Fruit fly (Drosophila melanogaster) whole organism, embryonic: ENCODE results near the gene CG4074.
A peak's percentile ranks its signal among the peaks of the same experiment; 100 is the strongest.

Source experiments
- Bdp1 ChIP-seq: fragments of 200-800 bp; sonication (Bioruptor generic); optimal IDR thresholded peaks from 3 replicates; lab custom pipeline; 2016; ENCODE audit warnings: missing biosample characterization, missing genetic modification characterization
- CG10209 ChIP-seq: fragments of 200-800 bp; sonication (Bioruptor generic); optimal IDR thresholded peaks from 3 replicates; lab custom pipeline; 2017; ENCODE audit warnings: missing biosample characterization, mild to moderate bottlenecking, missing genetic modification characterization, missing genetic modification reagents
- CG11504 ChIP-seq: fragments of 200-800 bp; sonication (Bioruptor generic); optimal IDR thresholded peaks from 3 replicates; lab custom pipeline; 2019; ENCODE audit warnings: missing biosample characterization, mild to moderate bottlenecking, missing genetic modification characterization, moderate library complexity
- CG11696 ChIP-seq: fragments of 200-800 bp; sonication (Bioruptor generic); IDR thresholded peaks from 2 replicates; pipeline ENCODE4 v1.3.6; 2022; ENCODE audit warnings: missing biosample characterization, missing genetic modification characterization
- CG12071 ChIP-seq: fragments of 200-800 bp; sonication (Bioruptor generic); optimal IDR thresholded peaks from 3 replicates; lab custom pipeline; 2018; ENCODE audit warnings: missing biosample characterization, mild to moderate bottlenecking, missing genetic modification characterization
- CG12299 ChIP-seq: fragments of 200-800 bp; sonication (Bioruptor generic); optimal IDR thresholded peaks from 2 replicates; lab custom pipeline; 2018; ENCODE audit warnings: missing biosample characterization, mild to moderate bottlenecking, missing genetic modification characterization
- CG13287 ChIP-seq: fragments of 200-800 bp; sonication (Bioruptor generic); IDR thresholded peaks from 2 replicates; pipeline ENCODE4 v1.3.6; 2022; ENCODE audit warnings: missing biosample characterization, missing genetic modification characterization; ENCODE audit not compliant: partially characterized antibody
- CG13424 ChIP-seq: fragments of 200-800 bp; sonication (Bioruptor generic); optimal IDR thresholded peaks from 2 replicates; lab custom pipeline; 2019; ENCODE audit warnings: missing biosample characterization, mild to moderate bottlenecking, missing genetic modification characterization, moderate library complexity
- CG18476 ChIP-seq: fragments of 200-800 bp; sonication (Bioruptor generic); optimal IDR thresholded peaks from 2 replicates; lab custom pipeline; 2016; ENCODE audit warnings: missing biosample characterization, mild to moderate bottlenecking, missing genetic modification characterization
- CG18619 ChIP-seq: fragments of 200-800 bp; sonication (Bioruptor generic); optimal IDR thresholded peaks from 3 replicates; lab custom pipeline; 2017; ENCODE audit warnings: missing biosample characterization, mild to moderate bottlenecking, missing genetic modification characterization
- CG2116 ChIP-seq: fragments of 200-800 bp; sonication (Bioruptor generic); optimal IDR thresholded peaks from 3 replicates; lab custom pipeline; 2018; ENCODE audit warnings: missing biosample characterization, mild to moderate bottlenecking, missing genetic modification characterization
- CG2199 ChIP-seq: fragments of 200-800 bp; sonication (Bioruptor generic); IDR thresholded peaks from 3 replicates; pipeline ENCODE4 v1.3.6; 2022; ENCODE audit warnings: missing biosample characterization, missing genetic modification characterization
- CG2875 ChIP-seq: fragments of 200-800 bp; sonication (Bioruptor generic); optimal IDR thresholded peaks from 2 replicates; lab custom pipeline; 2017; ENCODE audit warnings: missing biosample characterization, mild to moderate bottlenecking, missing genetic modification characterization, missing genetic modification reagents
- CG3726 ChIP-seq: fragments of 200-800 bp; sonication (Bioruptor generic); IDR thresholded peaks from 3 replicates; pipeline ENCODE4, ENCODE4 v1.3.6; 2022; ENCODE audit warnings: missing biosample characterization, missing genetic modification characterization
- CG6854 ChIP-seq: fragments of 200-800 bp; sonication (Bioruptor generic); optimal IDR thresholded peaks from 3 replicates; lab custom pipeline; 2017; ENCODE audit warnings: missing biosample characterization, mild to moderate bottlenecking, missing genetic modification characterization
- CG7556 ChIP-seq: fragments of 200-800 bp; sonication (Bioruptor generic); optimal IDR thresholded peaks from 2 replicates; lab custom pipeline; 2017; ENCODE audit warnings: missing biosample characterization, mild to moderate bottlenecking, missing genetic modification characterization
- CG8089 ChIP-seq: fragments of 200-800 bp; sonication (Bioruptor generic); optimal IDR thresholded peaks from 3 replicates; lab custom pipeline; 2016; ENCODE audit warnings: missing biosample characterization, missing genetic modification characterization
- CG9609 ChIP-seq: fragments of 200-800 bp; sonication (Bioruptor generic); optimal IDR thresholded peaks from 3 replicates; lab custom pipeline; 2016; ENCODE audit warnings: missing biosample characterization, missing genetic modification characterization
- CG9727 ChIP-seq: fragments of 200-800 bp; sonication (Bioruptor generic); optimal IDR thresholded peaks from 3 replicates; lab custom pipeline; 2017; ENCODE audit warnings: missing biosample characterization, mild to moderate bottlenecking, missing genetic modification characterization
- Fer2 ChIP-seq: fragments of 200-800 bp; sonication (Bioruptor generic); optimal IDR thresholded peaks from 2 replicates; lab custom pipeline; 2018; ENCODE audit warnings: missing biosample characterization, mild to moderate bottlenecking, missing genetic modification characterization, moderate library complexity
- HLH54F ChIP-seq: fragments of 200-800 bp; sonication (Bioruptor generic); optimal IDR thresholded peaks from 3 replicates; lab custom pipeline; 2016; ENCODE audit warnings: missing biosample characterization, missing genetic modification characterization
- Lim3 ChIP-seq: fragments of 200-800 bp; sonication (Bioruptor generic); IDR thresholded peaks from 2 replicates; pipeline ENCODE4 v1.3.6; 2022; ENCODE audit warnings: missing biosample characterization, missing genetic modification characterization
- NfI ChIP-seq: fragments of 200-800 bp; sonication (Bioruptor generic); optimal IDR thresholded peaks from 3 replicates; lab custom pipeline; 2018; ENCODE audit warnings: missing biosample characterization, mild to moderate bottlenecking, missing genetic modification characterization, moderate library complexity
- Opbp ChIP-seq: fragments of 200-800 bp; sonication (Bioruptor generic); IDR thresholded peaks from 3 replicates; pipeline ENCODE4 v1.3.6; 2022; ENCODE audit warnings: missing biosample characterization, missing genetic modification characterization; ENCODE audit not compliant: partially characterized antibody
- PHDP ChIP-seq: fragments of 200-800 bp; sonication (Bioruptor generic); optimal IDR thresholded peaks from 3 replicates; lab custom pipeline; 2018; ENCODE audit warnings: missing biosample characterization, mild to moderate bottlenecking, missing genetic modification characterization, moderate library complexity
- Pdp1 ChIP-seq, 2 experiments: fragments of 200-800 bp; sonication (Bioruptor generic); optimal IDR thresholded peaks; 3 replicates each; lab custom pipeline; 2016; ENCODE audit warnings: missing biosample characterization in 2 of 2, missing genetic modification characterization in 2 of 2, mild to moderate bottlenecking in 1 of 2, moderate library complexity in 1 of 2
- Trl ChIP-seq, 3 experiments: fragments of >200 bp in 2 of 3; fragments of 200-800 bp in 1 of 3; sonication (Bioruptor generic) in 1 of 3; optimal IDR thresholded peaks; 2 replicates in 1 of 3; 3 replicates in 2 of 3; lab custom pipeline; 2016 to 2017; ENCODE audit warnings: missing biosample characterization in 1 of 3, missing genetic modification characterization in 1 of 3
- Usf ChIP-seq: fragments of 200-800 bp; sonication (Bioruptor generic); optimal IDR thresholded peaks from 2 replicates; lab custom pipeline; 2017; ENCODE audit warnings: missing genotype, missing biosample characterization, missing genetic modification characterization
- ato ChIP-seq: fragments of 200-800 bp; sonication (Bioruptor generic); IDR thresholded peaks from 2 replicates; pipeline ENCODE4 v1.3.6; 2022; ENCODE audit warnings: missing biosample characterization, missing genetic modification characterization; ENCODE audit not compliant: partially characterized antibody
- bbx ChIP-seq: fragments of 200-800 bp; sonication (Bioruptor generic); IDR thresholded peaks from 2 replicates; pipeline ENCODE4 v1.3.6; 2022; ENCODE audit warnings: missing biosample characterization, missing genetic modification characterization; ENCODE audit not compliant: partially characterized antibody
- bigmax ChIP-seq: fragments of 200-800 bp; sonication (Bioruptor generic); optimal IDR thresholded peaks from 2 replicates; lab custom pipeline; 2018; ENCODE audit warnings: missing biosample characterization, mild to moderate bottlenecking, missing genetic modification characterization
- dmrt11E ChIP-seq: fragments of 200-800 bp; sonication (Bioruptor generic); optimal IDR thresholded peaks from 3 replicates; lab custom pipeline; 2018; ENCODE audit warnings: missing biosample characterization, mild to moderate bottlenecking, missing genetic modification characterization, moderate library complexity
- dysf ChIP-seq: fragments of 200-800 bp; sonication (Bioruptor generic); IDR thresholded peaks from 3 replicates; pipeline ENCODE4 v1.3.6; 2022; ENCODE audit warnings: missing biosample characterization, missing genetic modification characterization
- ewg ChIP-seq: fragments of 200-800 bp; sonication (Bioruptor generic); optimal IDR thresholded peaks from 3 replicates; lab custom pipeline; 2017; ENCODE audit warnings: mild to moderate bottlenecking, missing biosample characterization, missing genetic modification reagents, missing genetic modification characterization
- gfzf ChIP-seq: fragments of 200-800 bp; sonication (Bioruptor generic); optimal IDR thresholded peaks from 2 replicates; lab custom pipeline; 2016; ENCODE audit warnings: missing biosample characterization, mild to moderate bottlenecking, missing genetic modification characterization, moderate library complexity
- gro ChIP-seq: fragments of 200-800 bp; sonication (Bioruptor generic); optimal IDR thresholded peaks from 2 replicates; lab custom pipeline; 2016; ENCODE audit warnings: missing biosample characterization, missing genetic modification characterization
- gsb ChIP-seq: fragments of 200-800 bp; sonication (Bioruptor generic); IDR thresholded peaks from 2 replicates; pipeline ENCODE4 v1.3.6; 2022; ENCODE audit warnings: missing biosample characterization, missing genetic modification characterization
- insv ChIP-seq, 2 experiments: fragments of 200-800 bp; sonication (Bioruptor generic); optimal IDR thresholded peaks; 3 replicates each; lab custom pipeline; 2016 to 2018; ENCODE audit warnings: missing biosample characterization in 2 of 2, missing genetic modification characterization in 2 of 2
- lilli ChIP-seq: fragments of 200-800 bp; sonication (Bioruptor generic); optimal IDR thresholded peaks from 3 replicates; lab custom pipeline; 2016; ENCODE audit warnings: missing biosample characterization, missing genetic modification characterization
- luna ChIP-seq: fragments of 200-800 bp; sonication (Bioruptor generic); optimal IDR thresholded peaks from 2 replicates; lab custom pipeline; 2016; ENCODE audit warnings: missing biosample characterization, missing genetic modification characterization
- mirr ChIP-seq: fragments of 200-800 bp; sonication (Bioruptor generic); optimal IDR thresholded peaks from 3 replicates; lab custom pipeline; 2018; ENCODE audit warnings: missing biosample characterization, mild to moderate bottlenecking, missing genetic modification characterization
- sens ChIP-seq: fragments of 200-800 bp; sonication (Bioruptor generic); peaks from one replicate; lab custom pipeline; 2016; ENCODE audit warnings: missing biosample characterization, missing genetic modification characterization
- sens-2 ChIP-seq: fragments of 200-800 bp; sonication (Bioruptor generic); IDR thresholded peaks from 2 replicates; pipeline ENCODE4 v1.3.6; 2022; ENCODE audit warnings: missing biosample characterization, missing genetic modification characterization
- tna ChIP-seq: fragments of 200-800 bp; sonication (Bioruptor generic); IDR thresholded peaks from 2 replicates; pipeline ENCODE4 v1.3.6; 2022; ENCODE audit warnings: missing biosample characterization, missing genetic modification characterization; ENCODE audit not compliant: partially characterized antibody
- toy ChIP-seq: fragments of 200-800 bp; sonication (Bioruptor generic); IDR thresholded peaks from 2 replicates; pipeline ENCODE4 v1.3.6; 2022; ENCODE audit warnings: missing biosample characterization, missing genetic modification characterization
- trem ChIP-seq: fragments of 200-800 bp; optimal IDR thresholded peaks from 3 replicates; lab custom pipeline; 2019; ENCODE audit warnings: missing biosample characterization, mild to moderate bottlenecking, missing genetic modification characterization, moderate library complexity

CG4074 gene

dm6 chr3L:20784812-20785671 lies 15.7 kb upstream of the CG4074 start (continued):
- peak; percentile 35; the same call in 1 of the 2 replicates for TF ChIP-seq sens-2 (GFP tag; lab: Robert Waterston, UW)
- TF ChIP-seq CG18619 (GFP tag; lab: Kevin White, UChicago) = peak; percentile 41
- peak; percentile 37 for TF ChIP-seq bigmax
- peak; percentile 4 to 65 for TF ChIP-seq Pdp1 (GFP tag; optimal IDR thresholded peaks at IDR 0.05; lab: Kevin White, UChicago)
- TF ChIP-seq bbx = peak; percentile 64
- no peak for TF ChIP-seq CG12071 (GFP tag; lab: Kevin White, UChicago)
- no peak for TF ChIP-seq CG3726
- peak; percentile 24 for TF ChIP-seq NfI
- TF ChIP-seq CG9727 (GFP tag; lab: Kevin White, UChicago) = peak; percentile 60
- peak; percentile 63 for TF ChIP-seq sens (GFP tag; lab: Kevin White, UChicago)
- peak; percentile 17 for TF ChIP-seq CG18476
- peak; percentile 28 for TF ChIP-seq gro (GFP tag; lab: Kevin White, UChicago)
- peak; percentile 75 for TF ChIP-seq mirr (GFP tag; lab: Kevin White, UChicago)
- peak; percentile 2 for TF ChIP-seq HLH54F (GFP tag; lab: Kevin White, UChicago)
- no peak for TF ChIP-seq toy (GFP tag; lab: Robert Waterston, UW)
- peak; percentile 39 for TF ChIP-seq trem (tag; lab: Kevin White, UChicago)
- peak; percentile 18 for TF ChIP-seq CG8089 (GFP tag; lab: Kevin White, UChicago)
- TF ChIP-seq CG6854 (GFP tag; lab: Kevin White, UChicago) = no peak
- TF ChIP-seq Trl (optimal IDR thresholded peaks at IDR 0.05; lab: Kevin White, UChicago) = peak; percentile 91 to 98
- peak; percentile 77 for TF ChIP-seq Trl (GFP tag; optimal IDR thresholded peaks at IDR 0.05; lab: Kevin White, UChicago)
- peak; percentile 4 for TF ChIP-seq luna (GFP tag; lab: Kevin White, UChicago)
- TF ChIP-seq CG2199 (GFP tag; lab: Robert Waterston, UW) = peak; percentile 81; the same call in 2 of the 3 replicates
- TF ChIP-seq CG2116 (GFP tag; lab: Kevin White, UChicago) = peak; percentile 46
- no peak for TF ChIP-seq tna (GFP tag; lab: Robert Waterston, UW)
- no peak for TF ChIP-seq CG9609
- peak; percentile 55 for TF ChIP-seq CG7556 (GFP tag; lab: Kevin White, UChicago)
- TF ChIP-seq CG2875 (GFP tag; lab: Kevin White, UChicago) = no peak
- no peak for TF ChIP-seq Usf (GFP tag; lab: Kevin White, UChicago)
- no peak for TF ChIP-seq insv (GFP tag; optimal IDR thresholded peaks at IDR 0.05; lab: Kevin White, UChicago)
- TF ChIP-seq CG11504 (tag; lab: Kevin White, UChicago) = peak; percentile 61
- TF ChIP-seq ewg (GFP tag; lab: Kevin White, UChicago) = peak; percentile 90
- peak; percentile 10 for TF ChIP-seq PHDP (tag; lab: Kevin White, UChicago)
- TF ChIP-seq CG13424 (tag; lab: Kevin White, UChicago) = peak; percentile 50
- TF ChIP-seq Bdp1 (GFP tag; lab: Kevin White, UChicago) = no peak
- TF ChIP-seq Lim3 (GFP tag; lab: Robert Waterston, UW) = no peak
- TF ChIP-seq gsb (GFP tag; lab: Robert Waterston, UW) = no peak
- TF ChIP-seq lilli = peak; percentile 23
- no peak for TF ChIP-seq gfzf
- peak; percentile 68; the same call in 2 of the 3 replicates for TF ChIP-seq Opbp (GFP tag; lab: Robert Waterston, UW)
- TF ChIP-seq CG13287 (GFP tag; lab: Robert Waterston, UW) = peak; percentile 50
- TF ChIP-seq CG10209 = peak; percentile 12
- TF ChIP-seq dysf (GFP tag; lab: Robert Waterston, UW) = no peak
- TF ChIP-seq dmrt11E (tag; lab: Kevin White, UChicago) = peak; percentile 44
- TF ChIP-seq ato (GFP tag; lab: Robert Waterston, UW) = 0 out of 2 replicates have a peak, but pooled peaks have one; percentile 44
- 0 out of 2 replicates have a peak, but pooled peaks have one; percentile 16 for TF ChIP-seq CG11696
- TF ChIP-seq CG12299 = peak; percentile 32
- peak; percentile 32 for TF ChIP-seq Fer2 (tag; lab: Kevin White, UChicago)
